Fruit fly (Drosophila melanogaster): ENCODE data around the gene E2f1.
A peak's percentile ranks its signal among the peaks of the same experiment; 100 is the strongest.

The E2f1 gene

dm6 chr3R:21649823-21650499 is 10.7 kb downstream of the E2f1 start (continued):
- peak; percentile 88 for TF ChIP-seq acj6 (GFP tag; optimal IDR thresholded peaks at IDR 0.05)
- peak; percentile 62 for TF ChIP-seq CG9139 (GFP tag; optimal IDR thresholded peaks at IDR 0.05)
- TF ChIP-seq eg (GFP tag; IDR thresholded peaks at IDR 0.05): peak; percentile 62
- peak; percentile 58 for TF ChIP-seq Ets21C (GFP tag; optimal IDR thresholded peaks at IDR 0.05)
- TF ChIP-seq CG31627 (GFP tag; optimal IDR thresholded peaks at IDR 0.05): peak; percentile 62
- peak; percentile 74 for TF ChIP-seq pdm3 (GFP tag; optimal IDR thresholded peaks at IDR 0.05)
- no peak for TF ChIP-seq Lpt (GFP tag; optimal IDR thresholded peaks at IDR 0.05)
- TF ChIP-seq fd59A (GFP tag; optimal IDR thresholded peaks at IDR 0.05): peak; percentile 89
- TF ChIP-seq CG1621 (tag; optimal IDR thresholded peaks at IDR 0.05): peak; percentile 71
- TF ChIP-seq net (GFP tag; optimal IDR thresholded peaks at IDR 0.05): peak; percentile 67
- TF ChIP-seq spab (GFP tag; optimal IDR thresholded peaks at IDR 0.05): peak; percentile 90
- TF ChIP-seq CG16779 (tag; optimal IDR thresholded peaks at IDR 0.05): peak; percentile 79
- peak; percentile 41 for TF ChIP-seq CG6276 (GFP tag; optimal IDR thresholded peaks at IDR 0.05)
- peak; percentile 81 for TF ChIP-seq CG34406 (GFP tag; optimal IDR thresholded peaks at IDR 0.05)
- TF ChIP-seq dac (GFP tag; optimal IDR thresholded peaks at IDR 0.05): no peak
- TF ChIP-seq CG6792 (GFP tag; optimal IDR thresholded peaks at IDR 0.05): peak; percentile 74
- TF ChIP-seq Met (GFP tag; optimal IDR thresholded peaks at IDR 0.05): peak; percentile 79
- peak; percentile 58 for TF ChIP-seq CG8319 (GFP tag; optimal IDR thresholded peaks at IDR 0.05)
- TF ChIP-seq fkh (GFP tag; optimal IDR thresholded peaks at IDR 0.05): no peak
- peak; percentile 61 for TF ChIP-seq Sox102F (GFP tag; optimal IDR thresholded peaks at IDR 0.05)
- peak; percentile 33; the same call in 1 of the 2 replicates for TF ChIP-seq Gug (GFP tag; IDR thresholded peaks at IDR 0.05)
- no peak for TF ChIP-seq Eip93F (GFP tag; optimal IDR thresholded peaks at IDR 0.05)
- peak; percentile 89 for TF ChIP-seq dsx (GFP tag; optimal IDR thresholded peaks at IDR 0.05; ENCODE audit: poor library complexity, severe bottlenecking)
- TF ChIP-seq vri (GFP tag; optimal IDR thresholded peaks at IDR 0.05): peak; percentile 29

DNA sequence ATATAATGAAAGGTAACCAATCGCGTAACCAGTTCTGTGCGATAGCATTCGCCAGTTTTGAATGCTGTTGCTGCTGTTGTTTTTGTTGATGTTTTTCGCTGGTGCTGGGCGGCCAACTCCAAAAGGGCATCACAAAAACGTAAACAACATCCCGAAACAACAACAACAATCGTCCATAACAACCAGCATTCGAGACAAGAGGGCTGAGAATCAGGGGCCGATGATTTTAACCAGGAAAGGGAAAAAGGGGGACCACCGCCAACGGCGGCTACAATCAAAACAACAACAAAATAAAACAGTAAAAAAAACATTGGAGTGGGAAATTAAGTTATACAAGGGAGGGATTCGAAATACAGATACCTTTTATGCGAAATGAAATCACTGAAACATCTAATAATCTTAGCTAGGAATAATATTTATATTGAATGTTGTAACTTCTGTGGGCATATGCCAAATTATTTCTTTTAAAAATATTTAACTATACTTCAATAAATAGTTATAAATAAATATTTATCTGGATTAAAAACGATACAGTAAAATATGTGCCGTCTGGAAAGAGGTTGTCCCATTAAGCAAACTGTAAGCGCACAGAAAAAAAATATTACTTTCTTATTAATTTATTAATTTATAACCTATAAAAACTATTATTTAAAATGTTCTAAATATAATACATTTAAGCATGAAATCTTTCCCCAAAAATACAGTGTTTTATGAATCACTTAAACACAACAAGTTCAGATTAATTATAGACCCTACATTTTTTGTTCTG is 11.4 kb downstream of the E2f1 start:
- TF ChIP-seq CG34406 (GFP tag; optimal IDR thresholded peaks at IDR 0.05): peak; percentile 79
- no peak for TF ChIP-seq net (GFP tag; optimal IDR thresholded peaks at IDR 0.05)
- peak; percentile 41 for TF ChIP-seq Met (GFP tag; optimal IDR thresholded peaks at IDR 0.05)
- TF ChIP-seq CG6276 (GFP tag; optimal IDR thresholded peaks at IDR 0.05): no peak
- no peak for TF ChIP-seq fkh (GFP tag; optimal IDR thresholded peaks at IDR 0.05)
- peak; percentile 89 for TF ChIP-seq Eip78C (GFP tag)
- peak; percentile 64 for TF ChIP-seq CG11762 (GFP tag; optimal IDR thresholded peaks at IDR 0.05; ENCODE audit: insufficient read depth)
- no peak for TF ChIP-seq CG16779 (tag; optimal IDR thresholded peaks at IDR 0.05)
- TF ChIP-seq Ets21C (GFP tag; optimal IDR thresholded peaks at IDR 0.05): no peak
- TF ChIP-seq topi (GFP tag; optimal IDR thresholded peaks at IDR 0.05): peak; percentile 36
- peak; percentile 16 for TF ChIP-seq CG31627 (GFP tag; optimal IDR thresholded peaks at IDR 0.05)
- TF ChIP-seq Eip93F (GFP tag; optimal IDR thresholded peaks at IDR 0.05): peak; percentile 30
- peak; percentile 74 for TF ChIP-seq spab (GFP tag; optimal IDR thresholded peaks at IDR 0.05)
- TF ChIP-seq achi (GFP tag; optimal IDR thresholded peaks at IDR 0.05): peak; percentile 73
- no peak for TF ChIP-seq pdm3 (GFP tag; optimal IDR thresholded peaks at IDR 0.05)
- TF ChIP-seq Sox102F (GFP tag; optimal IDR thresholded peaks at IDR 0.05): no peak
- peak; percentile 10 for TF ChIP-seq Sox14 (GFP tag; optimal IDR thresholded peaks at IDR 0.05)
- TF ChIP-seq CG3032 (tag; optimal IDR thresholded peaks at IDR 0.05): peak; percentile 90
- peak; percentile 41 for TF ChIP-seq CG6808 (GFP tag; optimal IDR thresholded peaks at IDR 0.05)
- TF ChIP-seq CG10669 (GFP tag; optimal IDR thresholded peaks at IDR 0.05): peak; percentile 65
- peak; percentile 26 for TF ChIP-seq Eip75B (GFP tag; optimal IDR thresholded peaks at IDR 0.05)
- peak; percentile 55 for TF ChIP-seq CG9139 (GFP tag; optimal IDR thresholded peaks at IDR 0.05)
- peak; percentile 46 for TF ChIP-seq CG3919 (GFP tag; optimal IDR thresholded peaks at IDR 0.05)
- peak; percentile 55 for TF ChIP-seq esn (GFP tag; optimal IDR thresholded peaks at IDR 0.05)
- TF ChIP-seq OdsH (GFP tag; optimal IDR thresholded peaks at IDR 0.05): peak; percentile 66
- TF ChIP-seq Hr39 (GFP tag; optimal IDR thresholded peaks at IDR 0.05): no peak
- TF ChIP-seq ss (GFP tag; optimal IDR thresholded peaks at IDR 0.05): peak; percentile 32 to 51
- no peak; the same call in 1 of the 2 replicates for TF ChIP-seq Gug (GFP tag; IDR thresholded peaks at IDR 0.05)
- peak; percentile 4 for TF ChIP-seq CG6792 (GFP tag; optimal IDR thresholded peaks at IDR 0.05)
- peak; percentile 87 for TF ChIP-seq dsx (GFP tag; optimal IDR thresholded peaks at IDR 0.05; ENCODE audit: poor library complexity, severe bottlenecking)
- TF ChIP-seq CG11294 (GFP tag; IDR thresholded peaks at IDR 0.05): no peak
- peak; percentile 18 for TF ChIP-seq Smox (GFP tag; optimal IDR thresholded peaks at IDR 0.05)
- peak in 1 of 2 experiments; percentile 28 for TF ChIP-seq salr (GFP tag; optimal IDR thresholded peaks at IDR 0.05)
- TF ChIP-seq CG8119 (GFP tag; IDR thresholded peaks at IDR 0.05): peak; percentile 32; the same call in 1 of the 3 replicates
- no peak for TF ChIP-seq eg (GFP tag; IDR thresholded peaks at IDR 0.05)
- peak; percentile 4 for TF ChIP-seq CG7368 (GFP tag; optimal IDR thresholded peaks at IDR 0.05)
- TF ChIP-seq fd85E (GFP tag; optimal IDR thresholded peaks at IDR 0.05): no peak

All from whole organism, prepupa.